Worm (Caenorhabditis elegans) whole organism, dauer: ENCODE results near the gene gfrp-1.

Experiments
- unc-62 ChIP-seq: sonication (generic microtip); optimal IDR thresholded peaks from 2 replicates; lab custom pipeline; 2017; ENCODE audit warnings: missing biosample characterization, missing genetic modification reagents, missing genetic modification characterization

gfrp-1 gene

DNA sequence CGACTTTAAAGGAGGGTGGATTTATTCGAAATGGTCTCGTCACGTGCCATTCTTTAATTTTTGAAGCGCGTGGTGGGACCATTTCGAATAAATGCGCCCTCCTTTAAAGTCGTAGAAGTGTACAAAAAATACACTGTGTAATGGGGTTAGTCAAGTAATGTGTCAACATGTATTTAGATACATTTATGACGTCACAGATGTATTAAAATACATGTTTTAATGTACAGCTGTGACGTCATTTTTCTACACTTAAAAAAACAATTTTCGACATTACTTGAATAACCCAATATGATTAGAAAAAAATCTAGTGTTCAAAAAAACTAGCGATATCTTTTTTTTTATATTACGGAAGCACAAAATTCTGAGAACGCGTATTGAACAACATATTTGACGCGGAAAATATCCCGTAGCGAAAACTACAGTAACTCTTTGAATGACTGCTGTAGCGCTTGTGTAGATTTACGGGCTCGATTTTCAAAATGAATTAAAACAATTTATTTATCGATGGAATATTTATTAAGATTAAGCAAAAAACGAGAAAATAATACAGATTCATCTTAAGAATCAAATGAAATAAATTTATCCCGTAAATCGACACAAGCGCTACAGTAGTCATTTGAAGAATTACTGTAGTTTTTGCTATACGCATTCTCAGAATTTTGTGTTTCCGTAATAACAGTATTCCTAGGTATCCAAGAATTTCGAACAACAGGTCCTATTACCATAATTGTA is at the start of gene gfrp-1:
Gene gfrp-1 (plus strand): TSS at position 682 of the 732 bp plus-strand sequence.
- TF ChIP-seq unc-62 (GFP tag; lab: Kevin White, UChicago) = no peak

DNA sequence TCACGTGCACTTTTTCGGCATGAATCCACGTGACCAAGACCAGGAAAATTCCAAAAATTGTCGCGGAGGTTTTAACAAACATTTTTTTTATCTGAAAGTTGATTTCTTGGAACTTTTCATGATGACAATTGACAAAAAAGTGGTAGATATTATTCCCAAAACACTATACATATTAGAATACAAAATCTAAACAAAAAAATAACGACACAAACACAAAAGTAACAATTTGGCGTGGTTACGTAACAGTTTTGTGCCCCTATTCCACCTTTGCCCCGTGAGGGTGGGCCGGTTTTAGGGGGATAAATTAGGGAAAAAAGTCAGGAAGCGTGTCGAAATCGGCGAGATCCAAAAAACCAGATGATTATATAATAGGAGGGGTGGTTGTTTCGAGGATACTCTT is 45.6 kb upstream of the gfrp-1 start, which contains the start of gene gegf-1:
Gene gegf-1 (minus strand): TSS at position 101 of the 400 bp plus-strand sequence.
- no peak for TF ChIP-seq unc-62 (GFP tag; lab: Kevin White, UChicago)

DNA sequence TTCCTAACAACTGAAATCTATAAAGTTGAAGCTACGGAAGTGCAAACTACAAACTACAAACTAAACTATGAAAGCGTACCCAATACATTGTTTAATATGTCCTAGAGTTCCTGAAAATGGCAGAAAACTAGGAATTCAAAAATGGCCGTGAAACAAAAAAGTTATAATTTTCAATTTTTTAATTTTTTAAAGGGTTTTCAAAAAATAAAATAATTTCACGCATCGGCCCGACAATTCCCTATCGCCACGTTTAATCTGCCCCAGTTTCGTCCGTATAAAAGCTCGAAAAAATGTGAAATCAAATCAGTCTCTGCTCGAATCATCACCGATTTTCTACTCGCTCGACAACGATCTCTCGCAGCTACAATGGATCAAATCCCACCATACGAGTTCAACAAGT is 44.7 kb upstream of the gfrp-1 start, which contains the start of gene Y38C1AA.7:
Gene Y38C1AA.7 (plus strand): TSS at position 301 of the 400 bp plus-strand sequence.
- no peak for TF ChIP-seq unc-62 (GFP tag; lab: Kevin White, UChicago)

DNA sequence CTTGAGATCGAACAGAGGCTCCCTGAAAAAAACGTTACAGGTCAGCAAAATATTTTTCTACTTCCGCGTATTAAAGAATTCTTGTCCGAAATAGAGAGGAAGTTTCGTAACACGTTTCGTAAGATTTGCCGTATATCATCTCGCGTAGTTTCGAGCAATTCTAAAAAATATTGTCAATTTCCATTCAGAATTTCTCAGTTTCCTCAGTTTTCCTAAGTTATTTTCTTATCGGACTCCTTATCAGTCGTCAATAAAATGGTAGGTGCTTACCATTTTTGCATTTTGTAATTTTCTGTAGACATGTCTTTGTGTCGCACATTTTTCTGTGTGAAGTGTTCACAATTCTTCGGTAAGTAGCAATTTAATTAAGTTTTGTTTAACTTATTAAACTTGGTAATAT is 43.5 kb upstream of the gfrp-1 start, which contains the start of gene Y38C1AA.19:
Gene Y38C1AA.19 (plus strand): TSS at position 301 of the 400 bp plus-strand sequence.
- TF ChIP-seq unc-62 (GFP tag; lab: Kevin White, UChicago) = no peak

DNA sequence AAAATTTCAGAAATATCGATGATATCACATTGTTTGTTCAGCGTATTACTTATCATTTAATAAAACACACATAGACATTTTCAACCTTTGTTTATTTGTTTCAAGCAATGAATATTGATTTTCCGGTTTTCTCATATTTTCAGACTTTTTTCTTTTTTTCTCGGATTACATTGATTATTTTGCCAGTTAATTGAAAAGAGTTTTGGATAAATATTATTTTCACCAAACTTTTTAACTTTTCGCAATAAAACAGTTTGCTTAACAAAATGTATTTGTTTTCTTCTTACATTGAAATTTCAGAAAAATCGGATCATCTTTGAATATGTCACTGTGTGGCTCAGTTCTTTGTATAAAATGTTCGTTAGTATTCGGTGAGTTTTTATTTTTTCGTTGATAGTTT is 40.9 kb upstream of the gfrp-1 start, which contains the start of gene Y38C1AA.6:
Gene Y38C1AA.6 (plus strand): TSS at position 301 of the 400 bp plus-strand sequence.
- TF ChIP-seq unc-62 (GFP tag; lab: Kevin White, UChicago) = no peak

DNA sequence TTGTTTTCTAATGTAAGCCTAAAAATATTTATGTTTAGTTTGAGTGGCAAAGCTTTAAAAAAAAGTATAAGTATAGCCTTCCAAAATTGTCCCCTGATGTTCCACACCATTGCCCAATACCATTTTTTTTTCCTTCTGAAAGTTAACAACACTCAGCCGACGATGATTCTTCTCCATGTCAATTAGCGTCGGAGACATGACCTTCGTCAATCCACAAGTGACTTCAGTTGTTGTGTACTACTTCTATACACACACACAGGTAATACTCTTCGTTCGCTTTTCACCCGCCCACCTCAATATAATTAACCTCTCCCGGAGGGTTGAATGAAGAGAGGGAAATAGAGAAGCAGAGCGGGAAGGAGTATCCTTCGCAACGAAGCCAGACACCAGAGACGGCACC is 38.6 kb upstream of the gfrp-1 start, which contains the start of gene cutl-24:
Gene cutl-24 (plus strand): TSS at position 301 of the 400 bp plus-strand sequence.
- no peak for TF ChIP-seq unc-62 (GFP tag; lab: Kevin White, UChicago)

DNA sequence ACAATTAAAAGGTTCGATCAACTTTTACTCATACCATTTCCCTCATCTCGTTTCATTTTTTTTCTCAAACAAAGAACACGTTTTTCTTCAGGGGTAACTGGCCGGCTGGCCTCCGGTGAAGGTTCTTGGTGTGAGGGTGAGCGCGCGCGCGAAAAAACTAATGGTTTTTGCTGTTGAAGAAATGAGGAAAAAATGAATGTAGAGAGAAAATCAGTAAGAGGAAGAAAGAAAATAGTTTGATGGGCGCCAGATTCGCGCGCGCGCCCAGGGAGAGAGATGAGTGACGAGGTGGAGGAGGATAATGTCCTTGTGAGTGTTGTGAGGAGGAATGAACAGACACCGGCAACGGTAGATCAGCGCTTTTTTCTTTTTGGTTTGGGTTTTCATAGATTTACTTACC is 32.4 kb upstream of the gfrp-1 start:
- no peak for TF ChIP-seq unc-62 (GFP tag; lab: Kevin White, UChicago)

DNA sequence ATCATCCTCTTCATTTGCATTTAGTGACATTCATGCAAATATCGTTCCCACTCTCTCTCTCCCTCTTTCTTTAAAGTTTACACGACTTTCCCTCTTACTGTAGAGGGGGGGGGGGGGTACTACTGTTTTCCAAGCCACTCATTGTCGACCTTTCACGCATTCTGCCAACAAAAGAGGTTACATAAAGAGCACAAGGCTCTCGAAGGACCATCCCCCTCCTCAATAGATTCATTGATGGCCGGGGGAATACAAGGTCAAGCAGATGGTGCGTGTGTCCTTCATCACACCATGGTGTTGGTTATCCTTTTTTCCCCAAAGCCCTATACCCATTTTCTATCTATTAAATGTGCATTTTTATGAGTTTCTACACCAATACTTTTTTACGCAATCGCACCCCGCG is 30.4 kb upstream of the gfrp-1 start:
- TF ChIP-seq unc-62 (GFP tag; lab: Kevin White, UChicago) = no peak

DNA sequence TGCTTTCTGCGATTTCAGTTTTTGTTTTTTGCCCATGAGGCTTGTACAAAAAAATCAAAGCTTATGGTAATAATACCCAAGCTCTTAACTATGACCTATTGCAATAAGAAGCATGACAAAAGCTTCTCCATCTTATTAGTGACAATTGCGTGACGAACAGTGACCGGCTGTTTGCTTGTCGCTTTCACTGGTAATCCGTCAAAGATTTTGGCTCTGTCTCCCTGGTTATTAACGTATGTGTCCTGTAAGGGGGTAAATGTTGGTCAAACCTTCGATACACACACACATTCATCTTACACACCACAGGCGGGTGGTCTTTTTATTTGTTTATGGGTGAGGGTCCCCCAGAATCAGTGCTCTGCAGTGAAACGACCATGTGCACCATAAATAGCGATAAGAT is 29.3 kb upstream of the gfrp-1 start:
- TF ChIP-seq unc-62 (GFP tag; lab: Kevin White, UChicago) = no peak

DNA sequence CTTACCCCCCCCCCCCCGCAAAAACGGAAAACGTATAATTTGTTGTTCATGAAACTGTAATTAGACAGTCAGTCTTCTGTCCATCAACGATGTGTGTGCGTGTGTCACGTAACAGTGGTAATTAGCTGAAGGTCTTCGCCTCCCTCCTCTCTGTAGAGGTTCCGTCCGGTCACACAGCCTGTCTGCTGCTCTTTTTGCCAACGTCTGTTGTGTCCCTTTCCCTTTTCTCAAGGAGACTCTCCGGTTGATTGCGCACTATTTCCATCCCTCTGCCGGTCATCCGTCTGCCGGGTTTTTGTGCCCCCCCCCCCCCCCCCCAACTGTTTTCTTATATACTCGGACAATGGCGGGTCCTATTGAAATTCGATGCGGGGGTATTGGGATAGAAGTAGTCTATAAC is 27.7 kb upstream of the gfrp-1 start:
- TF ChIP-seq unc-62 (GFP tag; lab: Kevin White, UChicago) = no peak

DNA sequence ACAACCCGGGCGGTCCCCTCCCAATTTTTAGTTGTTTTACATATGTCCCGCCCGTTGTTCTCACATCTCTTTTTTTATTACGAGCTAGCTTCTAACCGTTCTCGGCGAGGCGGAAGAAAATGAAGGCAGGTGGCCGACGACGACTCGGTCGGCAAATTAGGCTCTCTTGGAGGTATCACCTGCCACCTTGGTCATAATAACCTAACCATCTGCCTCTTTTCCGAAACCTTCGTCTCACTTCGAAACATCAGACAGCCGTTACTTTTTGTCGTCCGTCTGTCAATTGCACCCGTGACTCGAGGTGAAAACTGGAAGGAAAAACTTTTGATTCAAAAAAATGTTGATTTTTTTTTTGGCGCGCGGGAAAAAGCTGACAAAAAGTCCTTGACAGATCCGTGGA is 25.9 kb upstream of the gfrp-1 start:
- no peak for TF ChIP-seq unc-62 (GFP tag; lab: Kevin White, UChicago)

DNA sequence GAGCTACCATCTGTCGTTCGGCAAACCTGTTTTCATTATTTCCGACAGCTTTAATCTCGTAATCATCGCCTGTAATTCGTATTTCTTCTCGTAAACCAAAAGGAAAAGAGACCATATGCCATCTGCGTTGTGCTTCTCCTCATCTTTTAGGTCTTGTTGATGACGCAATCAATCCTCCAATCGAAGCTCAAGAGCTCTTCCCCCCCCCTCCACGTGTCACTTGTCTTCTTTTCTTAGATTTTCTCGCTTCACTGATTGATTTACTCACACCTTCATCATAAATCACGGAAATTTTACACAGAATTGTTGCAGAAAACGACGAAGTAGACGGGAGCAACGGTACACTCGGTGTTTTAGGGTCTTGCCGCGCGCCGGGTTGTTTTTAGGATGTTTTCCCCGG is 24.7 kb upstream of the gfrp-1 start, which contains the start of gene tcl-2:
Gene tcl-2 (plus strand): TSS at position 388 of the 400 bp plus-strand sequence.
- no peak for TF ChIP-seq unc-62 (GFP tag; lab: Kevin White, UChicago)

DNA sequence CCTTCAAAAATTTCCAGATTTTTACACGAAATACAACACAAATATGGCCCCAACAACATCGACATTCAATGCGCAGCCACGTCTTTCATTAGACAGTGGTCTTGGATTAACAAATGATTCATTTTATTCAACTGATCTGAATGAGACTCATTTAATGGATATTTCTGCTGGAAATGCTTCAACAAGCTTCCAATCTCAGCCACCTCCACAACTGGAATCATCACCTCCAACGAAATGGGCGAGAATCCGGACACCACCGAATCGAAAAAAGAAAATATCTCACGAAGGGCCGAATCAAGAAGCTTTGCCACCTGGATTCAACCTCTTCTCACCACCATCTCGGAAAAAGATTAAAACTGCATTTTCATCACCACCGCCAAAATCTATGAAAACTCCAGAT is 23.7 kb upstream of the gfrp-1 start:
- no peak for TF ChIP-seq unc-62 (GFP tag; lab: Kevin White, UChicago)

DNA sequence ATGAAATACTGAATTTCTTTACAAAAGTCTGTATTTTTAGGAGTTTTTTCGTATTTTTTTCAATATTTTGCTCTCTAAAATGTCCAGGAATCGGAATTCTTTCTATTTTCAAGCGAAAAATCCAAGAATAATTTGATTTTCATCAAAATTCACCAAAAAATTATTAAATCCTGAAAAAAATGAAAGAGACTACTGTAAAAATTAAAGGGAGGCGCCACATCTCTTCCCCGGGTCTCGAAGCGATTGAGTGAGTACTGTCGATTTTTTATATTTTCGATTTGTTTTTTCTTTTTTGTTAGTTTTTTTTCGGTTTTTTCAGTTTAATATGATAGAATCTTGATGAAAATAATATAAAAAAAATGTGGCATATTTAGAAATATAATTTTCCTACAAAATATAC is 19.9 kb upstream of the gfrp-1 start:
- TF ChIP-seq unc-62 (GFP tag; lab: Kevin White, UChicago) = no peak

DNA sequence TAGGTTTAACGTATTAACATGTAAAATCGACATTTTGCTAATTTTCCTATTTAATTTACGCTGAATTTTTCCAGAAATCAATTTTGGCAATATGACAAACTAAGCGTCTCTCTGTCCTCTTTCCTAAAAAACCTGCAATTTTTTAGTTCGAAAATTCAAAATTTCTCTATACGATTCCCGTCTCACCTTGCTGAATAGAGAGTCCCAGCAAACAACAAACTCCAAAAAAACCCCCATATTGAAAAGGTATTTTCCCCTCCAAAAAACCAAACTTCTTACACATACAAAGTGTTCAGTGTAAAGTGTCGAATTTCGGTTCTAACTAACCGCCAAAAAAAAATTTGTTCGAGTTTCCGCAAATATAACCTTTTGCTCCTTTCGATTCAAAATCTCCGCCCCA is 19.2 kb upstream of the gfrp-1 start, which contains the start of gene pnc-1:
Gene pnc-1 (plus strand): TSS at position 301 of the 400 bp plus-strand sequence.
- no peak for TF ChIP-seq unc-62 (GFP tag; lab: Kevin White, UChicago)

DNA sequence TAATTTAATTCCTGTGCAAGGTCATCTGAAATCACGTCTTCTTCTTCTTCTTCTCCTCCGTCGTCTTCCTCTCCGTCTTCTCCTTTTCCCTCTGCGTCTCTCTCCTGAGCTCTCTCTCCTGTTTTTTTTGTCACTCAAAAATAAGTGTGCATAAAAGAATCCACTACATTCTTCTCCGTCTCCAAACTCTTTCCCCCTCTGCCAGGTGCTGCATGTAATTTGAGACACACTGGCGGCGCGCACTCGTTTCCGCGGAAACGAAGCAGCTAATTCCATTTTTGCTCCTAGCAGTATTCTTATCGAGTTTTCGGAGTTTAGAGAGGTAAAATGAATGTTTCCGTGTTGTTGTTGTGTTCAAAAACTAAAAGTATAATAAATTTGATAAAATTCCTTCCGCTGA is 17.3 kb upstream of the gfrp-1 start:
- no peak for TF ChIP-seq unc-62 (GFP tag; lab: Kevin White, UChicago)

DNA sequence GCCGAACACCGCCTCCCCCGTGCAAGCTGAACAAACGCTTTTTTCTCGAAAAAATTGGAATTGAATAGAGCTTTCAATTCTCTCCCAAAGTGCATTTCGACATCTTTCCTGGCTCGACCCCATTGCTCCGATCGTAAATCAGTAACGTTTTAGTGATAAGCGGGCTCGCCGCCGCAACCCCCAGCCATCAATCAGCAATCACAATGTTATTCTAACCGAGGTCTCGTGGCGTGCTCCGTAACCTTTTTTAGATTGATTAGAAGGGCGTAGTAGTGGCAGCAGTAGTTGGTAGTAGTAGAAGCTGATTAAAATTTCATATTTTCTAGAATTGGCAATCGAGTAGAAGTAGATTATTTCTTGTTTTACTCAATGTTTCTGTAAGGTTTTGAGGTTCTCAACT is 16.1 kb upstream of the gfrp-1 start:
- TF ChIP-seq unc-62 (GFP tag; lab: Kevin White, UChicago) = no peak
